Fruit fly (Drosophila melanogaster) whole organism, prepupa: ENCODE data around the gene alpha-Est8.

Source experiments
- Blimp-1 ChIP-seq: fragments of 200-800 bp; sonication (Bioruptor generic); optimal IDR thresholded peaks from 3 replicates; lab custom pipeline; 2017; ENCODE audit warnings: missing biosample characterization, missing genetic modification characterization, mild to moderate bottlenecking, moderate library complexity, missing genetic modification reagents
- CG10631 ChIP-seq: fragments of 200-800 bp; sonication (Bioruptor generic); optimal IDR thresholded peaks from 2 replicates; lab custom pipeline; 2016; ENCODE audit warnings: missing biosample characterization, missing genetic modification characterization
- CG10669 ChIP-seq: fragments of 200-800 bp; sonication (Bioruptor generic); optimal IDR thresholded peaks from 3 replicates; lab custom pipeline; 2018; ENCODE audit warnings: missing biosample characterization, mild to moderate bottlenecking, missing genetic modification characterization, moderate library complexity
- CG11294 ChIP-seq: fragments of 200-800 bp; sonication (Bioruptor generic); IDR thresholded peaks from 2 replicates; pipeline ENCODE4 v1.3.6; 2022; ENCODE audit warnings: missing biosample characterization, missing genetic modification characterization
- CG11762 ChIP-seq: fragments of 200-800 bp; sonication (Bioruptor generic); optimal IDR thresholded peaks from 3 replicates; lab custom pipeline; 2016; ENCODE audit warnings: missing biosample characterization, missing genetic modification characterization; ENCODE audit not compliant: insufficient read depth
- CG15336 ChIP-seq: fragments of 200-800 bp; sonication (Bioruptor generic); IDR thresholded peaks from 2 replicates; pipeline ENCODE4 v1.3.6; 2022; ENCODE audit warnings: missing biosample characterization, missing genetic modification characterization
- CG1621 ChIP-seq: fragments of 200-800 bp; sonication (Bioruptor generic); optimal IDR thresholded peaks from 3 replicates; lab custom pipeline; 2018; ENCODE audit warnings: missing biosample characterization, mild to moderate bottlenecking, missing genetic modification characterization
- CG16779 ChIP-seq: fragments of 200-800 bp; sonication (Bioruptor generic); optimal IDR thresholded peaks from 3 replicates; lab custom pipeline; 2017; ENCODE audit warnings: missing biosample characterization, mild to moderate bottlenecking, missing genetic modification characterization
- CG3032 ChIP-seq: fragments of 200-800 bp; optimal IDR thresholded peaks from 2 replicates; lab custom pipeline; 2019; ENCODE audit warnings: missing biosample characterization, mild to moderate bottlenecking, missing genetic modification characterization, moderate library complexity
- CG31627 ChIP-seq: fragments of 200-800 bp; sonication (Bioruptor generic); optimal IDR thresholded peaks from 3 replicates; lab custom pipeline; 2016; ENCODE audit warnings: missing biosample characterization, missing genetic modification characterization
- CG34406 ChIP-seq: fragments of 200-800 bp; sonication (Bioruptor generic); optimal IDR thresholded peaks from 3 replicates; lab custom pipeline; 2016; ENCODE audit warnings: missing biosample characterization, missing genetic modification characterization
- CG3919 ChIP-seq: fragments of 200-800 bp; sonication (Bioruptor generic); optimal IDR thresholded peaks from 3 replicates; lab custom pipeline; 2016; ENCODE audit warnings: missing biosample characterization, missing genetic modification characterization
- CG4318 ChIP-seq: fragments of 200-800 bp; sonication (Bioruptor generic); optimal IDR thresholded peaks from 3 replicates; lab custom pipeline; 2017; ENCODE audit warnings: missing biosample characterization, mild to moderate bottlenecking, missing genetic modification characterization
- CG6163 ChIP-seq: fragments of 200-800 bp; sonication (Bioruptor generic); IDR thresholded peaks from 3 replicates; pipeline ENCODE4 v1.3.6; 2022; ENCODE audit warnings: missing biosample characterization, missing genetic modification characterization
- CG6276 ChIP-seq: fragments of 200-800 bp; sonication (Bioruptor generic); optimal IDR thresholded peaks from 2 replicates; lab custom pipeline; 2017; ENCODE audit warnings: missing biosample characterization, mild to moderate bottlenecking, missing genetic modification characterization
- CG6792 ChIP-seq: fragments of 200-800 bp; sonication (Bioruptor generic); optimal IDR thresholded peaks from 3 replicates; lab custom pipeline; 2016; ENCODE audit warnings: missing biosample characterization, missing genetic modification characterization
- CG6808 ChIP-seq: fragments of 200-800 bp; sonication (Bioruptor generic); optimal IDR thresholded peaks from 3 replicates; lab custom pipeline; 2017; ENCODE audit warnings: missing biosample characterization, missing genetic modification characterization, mild to moderate bottlenecking, moderate library complexity, missing genetic modification reagents
- CG6854 ChIP-seq: fragments of 200-800 bp; sonication (Bioruptor generic); optimal IDR thresholded peaks from 2 replicates; lab custom pipeline; 2017; ENCODE audit warnings: missing biosample characterization, mild to moderate bottlenecking, missing genetic modification characterization
- CG8119 ChIP-seq: fragments of 200-800 bp; sonication (Bioruptor generic); IDR thresholded peaks from 3 replicates; pipeline ENCODE4 v1.3.6; 2022; ENCODE audit warnings: missing biosample characterization, missing genetic modification characterization
- CG8319 ChIP-seq: fragments of 200-800 bp; sonication (Bioruptor generic); optimal IDR thresholded peaks from 3 replicates; lab custom pipeline; 2016; ENCODE audit warnings: missing biosample characterization, missing genetic modification characterization
- CG8632 ChIP-seq: fragments of 200-800 bp; sonication (Bioruptor generic); optimal IDR thresholded peaks from 3 replicates; lab custom pipeline; 2016; ENCODE audit warnings: missing biosample characterization, missing genetic modification characterization
- CG9139 ChIP-seq: fragments of 200-800 bp; sonication (Bioruptor generic); optimal IDR thresholded peaks from 3 replicates; lab custom pipeline; 2017; ENCODE audit warnings: missing biosample characterization, mild to moderate bottlenecking, missing genetic modification characterization
- Eip75B ChIP-seq: fragments of 200-800 bp; sonication (Bioruptor generic); optimal IDR thresholded peaks from 3 replicates; lab custom pipeline; 2016; ENCODE audit warnings: missing biosample characterization, missing genetic modification characterization
- Eip78C ChIP-seq: fragments of 200-800 bp; sonication (Bioruptor generic); peaks from one replicate; lab custom pipeline; 2016; ENCODE audit warnings: missing biosample characterization, missing genetic modification characterization
- Ets21C ChIP-seq: fragments of 200-800 bp; sonication (Bioruptor generic); optimal IDR thresholded peaks from 3 replicates; lab custom pipeline; 2016; ENCODE audit warnings: missing biosample characterization, missing genetic modification characterization
- Ets96B ChIP-seq: fragments of 200-800 bp; optimal IDR thresholded peaks from 2 replicates; lab custom pipeline; 2019; ENCODE audit warnings: missing biosample characterization, mild to moderate bottlenecking, missing genetic modification characterization, moderate library complexity
- Gug ChIP-seq: fragments of 200-800 bp; sonication (Bioruptor generic); IDR thresholded peaks from 2 replicates; pipeline ENCODE4 v1.3.6; 2022; ENCODE audit warnings: missing biosample characterization, missing genetic modification characterization
- Hr39 ChIP-seq: fragments of 200-800 bp; sonication (Bioruptor generic); optimal IDR thresholded peaks from 2 replicates; lab custom pipeline; 2016; ENCODE audit warnings: missing biosample characterization, missing genetic modification characterization
- Met ChIP-seq: fragments of 200-800 bp; sonication (Bioruptor generic); optimal IDR thresholded peaks from 3 replicates; lab custom pipeline; 2016; ENCODE audit warnings: missing biosample characterization, missing genetic modification characterization
- OdsH ChIP-seq: fragments of 200-800 bp; sonication (Bioruptor generic); optimal IDR thresholded peaks from 3 replicates; lab custom pipeline; 2016; ENCODE audit warnings: missing biosample characterization, missing genetic modification characterization
- Smox ChIP-seq: fragments of 200-800 bp; sonication (Bioruptor generic); optimal IDR thresholded peaks from 3 replicates; lab custom pipeline; 2016; ENCODE audit warnings: missing biosample characterization, missing genetic modification characterization
- Sox102F ChIP-seq: fragments of 200-800 bp; sonication (Bioruptor generic); optimal IDR thresholded peaks from 2 replicates; lab custom pipeline; 2016; ENCODE audit warnings: missing biosample characterization, mild to moderate bottlenecking, missing genetic modification characterization
- Sox14 ChIP-seq: fragments of 200-800 bp; sonication (Bioruptor generic); optimal IDR thresholded peaks from 3 replicates; lab custom pipeline; 2016; ENCODE audit warnings: missing biosample characterization, missing genetic modification characterization
- Sox15 ChIP-seq: fragments of 200-800 bp; sonication (Bioruptor generic); optimal IDR thresholded peaks from 3 replicates; lab custom pipeline; 2016; ENCODE audit warnings: missing biosample characterization, missing genetic modification characterization
- achi ChIP-seq: fragments of 200-800 bp; sonication (Bioruptor generic); optimal IDR thresholded peaks from 3 replicates; lab custom pipeline; 2016; ENCODE audit warnings: missing biosample characterization, missing genetic modification characterization
- acj6 ChIP-seq: fragments of 200-800 bp; sonication (Bioruptor generic); optimal IDR thresholded peaks from 3 replicates; lab custom pipeline; 2016; ENCODE audit warnings: missing biosample characterization, missing genetic modification characterization
- cyc ChIP-seq: fragments of 200-800 bp; sonication (Bioruptor generic); optimal IDR thresholded peaks from 3 replicates; lab custom pipeline; 2016; ENCODE audit warnings: missing biosample characterization, missing genetic modification characterization
- dac ChIP-seq: fragments of 200-800 bp; sonication (Bioruptor generic); optimal IDR thresholded peaks from 2 replicates; lab custom pipeline; 2017; ENCODE audit warnings: missing biosample characterization, mild to moderate bottlenecking, missing genetic modification characterization
- dsx ChIP-seq: fragments of 200-800 bp; optimal IDR thresholded peaks from 3 replicates; lab custom pipeline; 2019; ENCODE audit warnings: missing biosample characterization, mild to moderate bottlenecking, missing genetic modification characterization, moderate library complexity; ENCODE audit not compliant: poor library complexity, severe bottlenecking
- eg ChIP-seq: fragments of 200-800 bp; sonication (Bioruptor generic); IDR thresholded peaks from 3 replicates; pipeline ENCODE4 v1.3.6; 2022; ENCODE audit warnings: missing biosample characterization, missing genetic modification characterization
- esn ChIP-seq: fragments of 200-800 bp; sonication (Bioruptor generic); optimal IDR thresholded peaks from 2 replicates; lab custom pipeline; 2016; ENCODE audit warnings: missing biosample characterization, mild to moderate bottlenecking, missing genetic modification characterization, moderate library complexity
- fd59A ChIP-seq: fragments of 200-800 bp; sonication (Bioruptor generic); optimal IDR thresholded peaks from 2 replicates; lab custom pipeline; 2017; ENCODE audit warnings: missing biosample characterization, mild to moderate bottlenecking, missing genetic modification characterization, missing genetic modification reagents
- fd85E ChIP-seq: fragments of 200-800 bp; sonication (Bioruptor generic); optimal IDR thresholded peaks from 3 replicates; lab custom pipeline; 2016; ENCODE audit warnings: missing biosample characterization, missing genetic modification characterization
- fkh ChIP-seq: fragments of 200-800 bp; sonication (Bioruptor generic); optimal IDR thresholded peaks from 3 replicates; lab custom pipeline; 2017; ENCODE audit warnings: missing biosample characterization, mild to moderate bottlenecking, missing genetic modification characterization, moderate library complexity
- lz ChIP-seq: fragments of 200-800 bp; sonication (Bioruptor generic); optimal IDR thresholded peaks from 3 replicates; lab custom pipeline; 2016; ENCODE audit warnings: missing biosample characterization, missing genetic modification characterization
- net ChIP-seq: fragments of 200-800 bp; sonication (Bioruptor generic); optimal IDR thresholded peaks from 3 replicates; lab custom pipeline; 2016; ENCODE audit warnings: missing biosample characterization, missing genetic modification characterization
- pdm3 ChIP-seq: fragments of 200-800 bp; sonication (Bioruptor generic); optimal IDR thresholded peaks from 3 replicates; lab custom pipeline; 2016; ENCODE audit warnings: missing biosample characterization, missing genetic modification characterization
- spab ChIP-seq: fragments of 200-800 bp; sonication (Bioruptor generic); optimal IDR thresholded peaks from 2 replicates; lab custom pipeline; 2017; ENCODE audit warnings: missing biosample characterization, mild to moderate bottlenecking, missing genetic modification characterization, missing genetic modification reagents
- ss ChIP-seq, 2 experiments: fragments of 200-800 bp; sonication (Bioruptor generic); optimal IDR thresholded peaks; 2 replicates in 1 of 2; 3 replicates in 1 of 2; lab custom pipeline; 2017 to 2018; ENCODE audit warnings: mild to moderate bottlenecking in 2 of 2, missing biosample characterization in 2 of 2, missing genetic modification characterization in 2 of 2, moderate library complexity in 1 of 2
- topi ChIP-seq: fragments of 200-800 bp; sonication (Bioruptor generic); optimal IDR thresholded peaks from 3 replicates; lab custom pipeline; 2016; ENCODE audit warnings: missing biosample characterization, missing genetic modification characterization
- vri ChIP-seq: fragments of 200-800 bp; sonication (Bioruptor generic); optimal IDR thresholded peaks from 3 replicates; lab custom pipeline; 2016; ENCODE audit warnings: missing biosample characterization, mild to moderate bottlenecking, missing genetic modification characterization

The alpha-Est8 gene

DNA sequence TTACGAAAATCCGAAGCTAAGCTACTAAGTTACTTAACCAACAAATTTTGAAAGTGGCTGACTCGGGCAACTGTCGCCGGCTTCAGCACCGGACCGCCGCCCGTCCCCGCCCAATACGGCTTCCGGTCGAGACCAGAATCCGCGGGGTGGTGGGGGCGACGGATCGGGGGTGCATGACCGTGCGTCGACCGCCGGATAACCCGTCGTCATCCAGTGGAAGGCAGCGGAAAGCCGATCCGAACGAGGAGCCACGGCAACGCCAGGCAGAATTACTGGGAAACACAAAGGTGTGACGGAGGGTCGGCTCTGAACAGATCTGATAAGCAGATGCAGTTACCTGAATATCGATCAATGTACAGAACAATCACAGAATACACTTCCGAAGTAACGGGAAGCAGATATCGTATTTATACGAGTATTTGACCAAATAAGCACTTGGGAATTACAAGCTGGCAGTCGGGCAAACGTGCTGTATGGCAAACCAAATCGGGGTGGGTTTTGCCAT lies 40.8 kb downstream of the alpha-Est8 start:
- TF ChIP-seq CG31627 (GFP tag; lab: Kevin White, UChicago) (no peak), OdsH (GFP tag; lab: Kevin White, UChicago) (peak; percentile 20), CG11762 (no peak), eg (GFP tag; lab: Robert Waterston, UW) (peak; percentile 76), CG3032 (tag; lab: Kevin White, UChicago) (peak; percentile 48), Ets96B (tag; lab: Kevin White, UChicago) (peak; percentile 20), CG10631 (GFP tag; lab: Kevin White, UChicago) (no peak), CG16779 (tag; lab: Kevin White, UChicago) (peak; percentile 82), Blimp-1 (GFP tag; lab: Kevin White, UChicago) (peak; percentile 39), CG6808 (GFP tag; lab: Kevin White, UChicago) (peak; percentile 78), net (peak; percentile 40), fd85E (GFP tag; lab: Kevin White, UChicago) (peak; percentile 70), CG3919 (GFP tag; lab: Kevin White, UChicago) (peak; percentile 60), fd59A (GFP tag; lab: Kevin White, UChicago) (peak; percentile 39), CG8119 (peak; percentile 57; the same call in 2 of the 3 replicates), Gug (GFP tag; lab: Robert Waterston, UW) (peak; percentile 44; the same call in 1 of the 2 replicates), CG6163 (GFP tag; lab: Robert Waterston, UW) (peak; percentile 81), CG34406 (peak; percentile 43), vri (GFP tag; lab: Kevin White, UChicago) (peak; percentile 90), cyc (GFP tag; lab: Kevin White, UChicago) (peak; percentile 4), Eip78C (GFP tag; lab: Kevin White, UChicago) (peak; percentile 56), pdm3 (GFP tag; lab: Kevin White, UChicago) (peak; percentile 7), Ets21C (no peak), dac (GFP tag; lab: Kevin White, UChicago) (no peak), CG1621 (tag; lab: Kevin White, UChicago) (peak; percentile 100), Met (GFP tag; lab: Kevin White, UChicago) (peak; percentile 63), achi (GFP tag; lab: Kevin White, UChicago) (peak; percentile 48), CG10669 (GFP tag; lab: Kevin White, UChicago) (peak; percentile 45), CG6792 (GFP tag; lab: Kevin White, UChicago) (peak; percentile 60), CG6276 (no peak), CG8632 (no peak), Sox15 (GFP tag; lab: Kevin White, UChicago) (no peak), CG4318 (GFP tag; lab: Kevin White, UChicago) (no peak), esn (GFP tag; lab: Kevin White, UChicago) (peak; percentile 59), CG6854 (GFP tag; lab: Kevin White, UChicago) (peak; percentile 88), CG15336 (GFP tag; lab: Robert Waterston, UW) (peak; percentile 55; the same call in 1 of the 2 replicates), CG9139 (GFP tag; lab: Kevin White, UChicago) (peak; percentile 75), fkh (no peak), Eip75B (GFP tag; lab: Kevin White, UChicago) (peak; percentile 63), ss (GFP tag; optimal IDR thresholded peaks at IDR 0.05; lab: Kevin White, UChicago) (peak; percentile 81 to 87), Sox14 (GFP tag; lab: Kevin White, UChicago) (peak; percentile 51), Hr39 (GFP tag; lab: Kevin White, UChicago) (peak; percentile 16), spab (peak; percentile 45), CG11294 (peak; percentile 36), Smox (peak; percentile 50), lz (peak; percentile 34), Sox102F (GFP tag; lab: Kevin White, UChicago) (peak; percentile 46), CG8319 (GFP tag; lab: Kevin White, UChicago) (no peak), acj6 (GFP tag; lab: Kevin White, UChicago) (no peak), topi (peak; percentile 50), dsx (GFP tag; lab: Kevin White, UChicago) (peak; percentile 78)
